1 fruit fly cellular context compared by ENCODE assay signal in genomic region chrX:13639998-13640691, dm6.
TF ChIP-seq lines count a peak whose summit lies in the region.

No protein-coding gene starts in this region.

TF ChIP-seq in whole organism, embryonic, 481 proteins besides CTCF, POLR2A, EP300 and RAD21 (continued from another document and continues in another):
- peak; percentile 99 for TF ChIP-seq CG13624 (GFP tag; optimal IDR thresholded peaks at IDR 0.05; lab: Kevin White, UChicago)
- peak; percentile 99 for TF ChIP-seq Xbp1 (GFP tag; optimal IDR thresholded peaks at IDR 0.05; lab: Kevin White, UChicago)
- peak; percentile 98 for TF ChIP-seq tup (GFP tag; optimal IDR thresholded peaks at IDR 0.05; lab: Kevin White, UChicago)
- TF ChIP-seq CG18599 (GFP tag; optimal IDR thresholded peaks at IDR 0.05; lab: Kevin White, UChicago): peak; percentile 99
- peak; percentile 99 for TF ChIP-seq so (GFP tag; IDR thresholded peaks at IDR 0.05; lab: Robert Waterston, UW)
- TF ChIP-seq Taf1 (GFP tag; IDR thresholded peaks at IDR 0.05; lab: Robert Waterston, UW): peak; percentile 98
- peak; percentile 96 for TF ChIP-seq CG11696 (GFP tag; IDR thresholded peaks at IDR 0.05; lab: Robert Waterston, UW)
- peak; percentile 99 for TF ChIP-seq sisA (GFP tag; IDR thresholded peaks at IDR 0.05; lab: Robert Waterston, UW)
- peak; percentile 99 for TF ChIP-seq CG34422 (GFP tag; IDR thresholded peaks at IDR 0.05; lab: Robert Waterston, UW)
- TF ChIP-seq CG3065 (GFP tag; optimal IDR thresholded peaks at IDR 0.05; lab: Kevin White, UChicago): peak; percentile 96
- no peak for TF ChIP-seq Tbp (GFP tag; optimal IDR thresholded peaks at IDR 0.05; lab: Kevin White, UChicago)
- peak; percentile 97 for TF ChIP-seq CG30431 (GFP tag; optimal IDR thresholded peaks at IDR 0.05; lab: Kevin White, UChicago)
- TF ChIP-seq jing (GFP tag; optimal IDR thresholded peaks at IDR 0.05; lab: Kevin White, UChicago): peak; percentile 99
- TF ChIP-seq CG11695 (GFP tag; IDR thresholded peaks at IDR 0.05; lab: Robert Waterston, UW): peak; percentile 99
- TF ChIP-seq klu (GFP tag; IDR thresholded peaks at IDR 0.05; lab: Robert Waterston, UW): peak; percentile 96
- TF ChIP-seq crol (GFP tag; IDR thresholded peaks at IDR 0.05; lab: Robert Waterston, UW): peak; percentile 79
- peak; percentile 93 for TF ChIP-seq CG8359 (GFP tag; optimal IDR thresholded peaks at IDR 0.05; lab: Kevin White, UChicago; ENCODE audit: borderline replicate concordance)
- peak; percentile 99 for TF ChIP-seq Atf6 (GFP tag; IDR thresholded peaks at IDR 0.05; lab: Robert Waterston, UW)
- TF ChIP-seq CG42726 (GFP tag; IDR thresholded peaks at IDR 0.05; lab: Robert Waterston, UW; ENCODE audit: partially characterized antibody): peak; percentile 14; the same call in 1 of the 2 replicates
- TF ChIP-seq CG2202 (tag; optimal IDR thresholded peaks at IDR 0.05; lab: Kevin White, UChicago): peak; percentile 97
- TF ChIP-seq CG1792 (GFP tag; optimal IDR thresholded peaks at IDR 0.05; lab: Kevin White, UChicago): peak; percentile 98
- peak; percentile 68 for TF ChIP-seq CG13287 (GFP tag; IDR thresholded peaks at IDR 0.05; lab: Robert Waterston, UW; ENCODE audit: partially characterized antibody)
- TF ChIP-seq mam (GFP tag; optimal IDR thresholded peaks at IDR 0.05; lab: Kevin White, UChicago): peak; percentile 98
- peak; percentile 99 for TF ChIP-seq Oaz (GFP tag; IDR thresholded peaks at IDR 0.05; lab: Robert Waterston, UW)
- TF ChIP-seq caup (GFP tag; optimal IDR thresholded peaks at IDR 0.05; lab: Kevin White, UChicago; ENCODE audit: severe bottlenecking): peak; percentile 98
- TF ChIP-seq CG10321 (GFP tag; IDR thresholded peaks at IDR 0.05; lab: Robert Waterston, UW): peak; percentile 88
- peak; percentile 33 for TF ChIP-seq Dp (GFP tag; optimal IDR thresholded peaks at IDR 0.05; lab: Kevin White, UChicago)
- TF ChIP-seq salm (tag; optimal IDR thresholded peaks at IDR 0.05; lab: Kevin White, UChicago): peak; percentile 99
- peak; percentile 98 for TF ChIP-seq Mad (GFP tag; optimal IDR thresholded peaks at IDR 0.05; lab: Kevin White, UChicago)
- peak; percentile 99 for TF ChIP-seq zfh1 (GFP tag; IDR thresholded peaks at IDR 0.05; lab: Robert Waterston, UW)
- peak; percentile 97 for TF ChIP-seq Hand (GFP tag; optimal IDR thresholded peaks at IDR 0.05; lab: Kevin White, UChicago)
- TF ChIP-seq CG3163 (GFP tag; optimal IDR thresholded peaks at IDR 0.05; lab: Kevin White, UChicago): peak; percentile 93
- TF ChIP-seq fd3F (GFP tag; optimal IDR thresholded peaks at IDR 0.05; lab: Kevin White, UChicago): peak; percentile 98
- peak; percentile 98 for TF ChIP-seq H2.0 (GFP tag; IDR thresholded peaks at IDR 0.05; lab: Robert Waterston, UW)
- peak; percentile 94 for TF ChIP-seq trem (tag; optimal IDR thresholded peaks at IDR 0.05; lab: Kevin White, UChicago)
- TF ChIP-seq Dll (GFP tag; IDR thresholded peaks at IDR 0.05; lab: Robert Waterston, UW; ENCODE audit: partially characterized antibody): peak; percentile 59; the same call in 3 of the 4 replicates
- peak; percentile 98 to 99 for TF ChIP-seq chif (GFP tag; optimal IDR thresholded peaks at IDR 0.05; lab: Kevin White, UChicago)
- peak; percentile 98 for TF ChIP-seq Nf-YA (GFP tag; IDR thresholded peaks at IDR 0.05; lab: Robert Waterston, UW)
- peak; percentile 99 for TF ChIP-seq B-H1 (GFP tag; IDR thresholded peaks at IDR 0.05; lab: Robert Waterston, UW)
- TF ChIP-seq emc (GFP tag; optimal IDR thresholded peaks at IDR 0.05; lab: Kevin White, UChicago): peak; percentile 96
- TF ChIP-seq CG16863 (GFP tag; optimal IDR thresholded peaks at IDR 0.05; lab: Kevin White, UChicago): peak; percentile 99
- TF ChIP-seq CG10209 (GFP tag; optimal IDR thresholded peaks at IDR 0.05; lab: Kevin White, UChicago): peak; percentile 99
- TF ChIP-seq CG11093 (GFP tag; IDR thresholded peaks at IDR 0.05; lab: Robert Waterston, UW): peak; percentile 98
- TF ChIP-seq Atf3 (GFP tag; optimal IDR thresholded peaks at IDR 0.05; lab: Kevin White, UChicago): peak; percentile 98
- peak; percentile 99 for TF ChIP-seq CG32772 (GFP tag; IDR thresholded peaks at IDR 0.05; lab: Robert Waterston, UW)
- TF ChIP-seq sens-2 (GFP tag; IDR thresholded peaks at IDR 0.05; lab: Robert Waterston, UW): peak; percentile 98
- TF ChIP-seq CG6683 (GFP tag; optimal IDR thresholded peaks at IDR 0.05; lab: Kevin White, UChicago): peak; percentile 97
- no peak for TF ChIP-seq Doc3 (GFP tag; IDR thresholded peaks at IDR 0.05; lab: Robert Waterston, UW; ENCODE audit: partially characterized antibody)
- peak; percentile 95 for TF ChIP-seq aop (GFP tag; IDR thresholded peaks at IDR 0.05; lab: Robert Waterston, UW)
- peak; percentile 99 for TF ChIP-seq row (GFP tag; IDR thresholded peaks at IDR 0.05; lab: Robert Waterston, UW)
- TF ChIP-seq bab2 (GFP tag; optimal IDR thresholded peaks at IDR 0.05; lab: Kevin White, UChicago): peak; percentile 99
- peak; percentile 96 for TF ChIP-seq CG4404 (GFP tag; IDR thresholded peaks at IDR 0.05; lab: Robert Waterston, UW)
- peak; percentile 96 for TF ChIP-seq CG31224 (GFP tag; IDR thresholded peaks at IDR 0.05; lab: Robert Waterston, UW)
- TF ChIP-seq Dip3 (GFP tag; optimal IDR thresholded peaks at IDR 0.05; lab: Kevin White, UChicago): peak; percentile 98
- peak; percentile 98 for TF ChIP-seq CG2875 (GFP tag; optimal IDR thresholded peaks at IDR 0.05; lab: Kevin White, UChicago)
- no peak for TF ChIP-seq Dref (GFP tag; IDR thresholded peaks at IDR 0.05; lab: Robert Waterston, UW)
- TF ChIP-seq Ssrp (tag; optimal IDR thresholded peaks at IDR 0.05; lab: Kevin White, UChicago): peak; percentile 98
- TF ChIP-seq Jarid2 (GFP tag; optimal IDR thresholded peaks at IDR 0.05; lab: Kevin White, UChicago): peak; percentile 93
- TF ChIP-seq pb (GFP tag; optimal IDR thresholded peaks at IDR 0.05; lab: Kevin White, UChicago): peak; percentile 99
- TF ChIP-seq CG2889 (GFP tag; IDR thresholded peaks at IDR 0.05; lab: Robert Waterston, UW): peak; percentile 97
- peak; percentile 98 for TF ChIP-seq CG17568 (GFP tag; optimal IDR thresholded peaks at IDR 0.05; lab: Kevin White, UChicago)
- peak; percentile 99 for TF ChIP-seq Ptx1 (GFP tag; IDR thresholded peaks at IDR 0.05; lab: Robert Waterston, UW)
- TF ChIP-seq vvl (GFP tag; IDR thresholded peaks at IDR 0.05; lab: Robert Waterston, UW): peak; percentile 100
- TF ChIP-seq CkIIα-i1 (GFP tag; IDR thresholded peaks at IDR 0.05; lab: Robert Waterston, UW): peak; percentile 96
- peak; percentile 98 for TF ChIP-seq CG8944 (GFP tag; optimal IDR thresholded peaks at IDR 0.05; lab: Kevin White, UChicago)
- peak; percentile 97 for TF ChIP-seq da (GFP tag; optimal IDR thresholded peaks at IDR 0.05; lab: Kevin White, UChicago)
- TF ChIP-seq CG32767 (GFP tag; IDR thresholded peaks at IDR 0.05; lab: Robert Waterston, UW): peak; percentile 98
- peak; percentile 93 for TF ChIP-seq Ets97D (GFP tag; optimal IDR thresholded peaks at IDR 0.05; lab: Kevin White, UChicago)
- peak; percentile 97 for TF ChIP-seq CG12155 (GFP tag; optimal IDR thresholded peaks at IDR 0.05; lab: Kevin White, UChicago)
- peak; percentile 99 for TF ChIP-seq CG6689 (GFP tag; IDR thresholded peaks at IDR 0.05; lab: Robert Waterston, UW)
- TF ChIP-seq hb (GFP tag; IDR thresholded peaks at IDR 0.05; lab: Robert Waterston, UW; ENCODE audit: partially characterized antibody): peak; percentile 78; the same call in 1 of the 3 replicates
- peak; percentile 92 for TF ChIP-seq CG6654 (GFP tag; optimal IDR thresholded peaks at IDR 0.05; lab: Kevin White, UChicago)
- TF ChIP-seq eve (GFP tag; optimal IDR thresholded peaks at IDR 0.05; lab: Kevin White, UChicago): peak in 1 of 2 experiments; percentile 100
- peak; percentile 97 for TF ChIP-seq CG10959 (GFP tag; IDR thresholded peaks at IDR 0.05; lab: Robert Waterston, UW)
- peak; percentile 98 for TF ChIP-seq jigr1 (GFP tag; IDR thresholded peaks at IDR 0.05; lab: Robert Waterston, UW)
- TF ChIP-seq CG6813 (GFP tag; optimal IDR thresholded peaks at IDR 0.05; lab: Kevin White, UChicago): peak; percentile 99
- TF ChIP-seq disco-r (GFP tag; optimal IDR thresholded peaks at IDR 0.05; lab: Kevin White, UChicago): peak; percentile 98
- peak; percentile 99 for TF ChIP-seq lab (GFP tag; optimal IDR thresholded peaks at IDR 0.05; lab: Kevin White, UChicago)
- peak; percentile 99 for TF ChIP-seq ken (GFP tag; IDR thresholded peaks at IDR 0.05; lab: Robert Waterston, UW)
- peak; percentile 98 for TF ChIP-seq onecut (GFP tag; IDR thresholded peaks at IDR 0.05; lab: Robert Waterston, UW)
- TF ChIP-seq CG10366 (GFP tag; IDR thresholded peaks at IDR 0.05; lab: Robert Waterston, UW): peak; percentile 99
- peak; percentile 95 for TF ChIP-seq ham (GFP tag; IDR thresholded peaks at IDR 0.05; lab: Robert Waterston, UW)
- TF ChIP-seq Dek (tag; optimal IDR thresholded peaks at IDR 0.05; lab: Kevin White, UChicago): peak; percentile 98
- TF ChIP-seq dati (GFP tag; IDR thresholded peaks at IDR 0.05; lab: Robert Waterston, UW): peak; percentile 97
- peak; percentile 99 for TF ChIP-seq CG4730 (GFP tag; IDR thresholded peaks at IDR 0.05; lab: Robert Waterston, UW)
- TF ChIP-seq Nf-YB (GFP tag; optimal IDR thresholded peaks at IDR 0.05; lab: Kevin White, UChicago): peak; percentile 95
- TF ChIP-seq BtbVII (GFP tag; optimal IDR thresholded peaks at IDR 0.05; lab: Kevin White, UChicago): peak; percentile 98
- peak; percentile 92 for TF ChIP-seq CG17361 (GFP tag; IDR thresholded peaks at IDR 0.05; lab: Robert Waterston, UW)
- TF ChIP-seq Six4 (GFP tag; optimal IDR thresholded peaks at IDR 0.05; lab: Kevin White, UChicago): peak; percentile 98
- peak; percentile 97 for TF ChIP-seq CG3838 (GFP tag; optimal IDR thresholded peaks at IDR 0.05; lab: Kevin White, UChicago)
- TF ChIP-seq insv (GFP tag; optimal IDR thresholded peaks at IDR 0.05; lab: Kevin White, UChicago): peak; percentile 51 to 79
- peak; percentile 98 for TF ChIP-seq CG6272 (GFP tag; IDR thresholded peaks at IDR 0.05; lab: Robert Waterston, UW)
- peak; percentile 95 for TF ChIP-seq CG17186 (GFP tag; optimal IDR thresholded peaks at IDR 0.05; lab: Kevin White, UChicago)
- TF ChIP-seq Mrtf (GFP tag; IDR thresholded peaks at IDR 0.05; lab: Robert Waterston, UW): peak; percentile 99
- TF ChIP-seq CG31388 (GFP tag; optimal IDR thresholded peaks at IDR 0.05; lab: Kevin White, UChicago): peak; percentile 97
- TF ChIP-seq Sox100B (GFP tag; optimal IDR thresholded peaks at IDR 0.05; lab: Kevin White, UChicago): peak; percentile 98
- peak; percentile 99 for TF ChIP-seq gem (tag; optimal IDR thresholded peaks at IDR 0.05; lab: Kevin White, UChicago)
- peak; percentile 100 for TF ChIP-seq dmrt99B (tag; optimal IDR thresholded peaks at IDR 0.05; lab: Kevin White, UChicago)
- peak; percentile 98 for TF ChIP-seq repo (GFP tag; optimal IDR thresholded peaks at IDR 0.05; lab: Kevin White, UChicago)
- TF ChIP-seq nau (GFP tag; optimal IDR thresholded peaks at IDR 0.05; lab: Kevin White, UChicago): peak; percentile 99
- peak in 1 of 3 experiments; percentile 95 for TF ChIP-seq Stat92E (GFP tag; optimal IDR thresholded peaks at IDR 0.05; lab: Kevin White, UChicago)
- TF ChIP-seq Blimp-1 (GFP tag; optimal IDR thresholded peaks at IDR 0.05; lab: Kevin White, UChicago): peak; percentile 98
- TF ChIP-seq CG13894 (tag; optimal IDR thresholded peaks at IDR 0.05; lab: Kevin White, UChicago): peak; percentile 96
- TF ChIP-seq Lim3 (GFP tag; IDR thresholded peaks at IDR 0.05; lab: Robert Waterston, UW): peak; percentile 97
- peak; percentile 88 for TF ChIP-seq CG4360 (GFP tag; IDR thresholded peaks at IDR 0.05; lab: Robert Waterston, UW)
- peak; percentile 94 for TF ChIP-seq ssp (GFP tag; IDR thresholded peaks at IDR 0.05; lab: Robert Waterston, UW)
- peak; percentile 98 for TF ChIP-seq gsb-n (tag; optimal IDR thresholded peaks at IDR 0.05; lab: Kevin White, UChicago)
- TF ChIP-seq Dbx (GFP tag; IDR thresholded peaks at IDR 0.05; lab: Robert Waterston, UW): peak; percentile 98
- TF ChIP-seq fru (optimal IDR thresholded peaks at IDR 0.05; lab: Kevin White, UChicago): no peak
- TF ChIP-seq HmgZ (tag; optimal IDR thresholded peaks at IDR 0.05; lab: Kevin White, UChicago): peak; percentile 99
- peak; percentile 60; the same call in 1 of the 2 replicates for TF ChIP-seq ato (GFP tag; IDR thresholded peaks at IDR 0.05; lab: Robert Waterston, UW; ENCODE audit: partially characterized antibody)
- peak; percentile 97 for TF ChIP-seq CG12942 (GFP tag; optimal IDR thresholded peaks at IDR 0.05; lab: Kevin White, UChicago)
- no peak for TF ChIP-seq hth (optimal IDR thresholded peaks at IDR 0.05; lab: Kevin White, UChicago)
- peak; percentile 97 for TF ChIP-seq D19A (tag; optimal IDR thresholded peaks at IDR 0.05; lab: Kevin White, UChicago)
- peak; percentile 97 for TF ChIP-seq CG17612 (GFP tag; IDR thresholded peaks at IDR 0.05; lab: Robert Waterston, UW)
- peak; percentile 82 for TF ChIP-seq ftz-f1 (GFP tag; optimal IDR thresholded peaks at IDR 0.05; lab: Kevin White, UChicago)
- TF ChIP-seq CG12219 (GFP tag; optimal IDR thresholded peaks at IDR 0.05; lab: Kevin White, UChicago): peak; percentile 100
- peak; percentile 97 for TF ChIP-seq CG6175 (GFP tag; IDR thresholded peaks at IDR 0.05; lab: Robert Waterston, UW)
- peak; percentile 96 for TF ChIP-seq sima (GFP tag; optimal IDR thresholded peaks at IDR 0.05; lab: Kevin White, UChicago)
- TF ChIP-seq bowl (GFP tag; IDR thresholded peaks at IDR 0.05; lab: Robert Waterston, UW): peak; percentile 99
- TF ChIP-seq CG12769 (tag; optimal IDR thresholded peaks at IDR 0.05; lab: Kevin White, UChicago): peak; percentile 99
- peak; percentile 99 for TF ChIP-seq CG18262 (tag; optimal IDR thresholded peaks at IDR 0.05; lab: Kevin White, UChicago)
- TF ChIP-seq CG14050 (GFP tag; IDR thresholded peaks at IDR 0.05; lab: Robert Waterston, UW): peak; percentile 98
- no peak for TF ChIP-seq usp (GFP tag; optimal IDR thresholded peaks at IDR 0.05; lab: Kevin White, UChicago)
- no peak for TF ChIP-seq prd (optimal IDR thresholded peaks at IDR 0.05; lab: Kevin White, UChicago)
- peak; percentile 99 for TF ChIP-seq prd (GFP tag; IDR thresholded peaks at IDR 0.05; lab: Robert Waterston, UW)
- peak; percentile 72 for TF ChIP-seq Sry-β (GFP tag; optimal IDR thresholded peaks at IDR 0.05; lab: Kevin White, UChicago)
- TF ChIP-seq CrebB (tag; optimal IDR thresholded peaks at IDR 0.05; lab: Kevin White, UChicago): peak; percentile 99
- TF ChIP-seq Rx (GFP tag; IDR thresholded peaks at IDR 0.05; lab: Robert Waterston, UW): peak; percentile 99
- TF ChIP-seq Adf1 (GFP tag; IDR thresholded peaks at IDR 0.05; lab: Robert Waterston, UW): peak; percentile 96
- TF ChIP-seq kah (GFP tag; optimal IDR thresholded peaks at IDR 0.05; lab: Kevin White, UChicago): peak; percentile 97
